Fruit fly (Drosophila melanogaster) whole organism, embryonic: ENCODE data around the gene CG17754.

ENCODE experiments used
- Blimp-1 ChIP-seq: fragments of 200-800 bp; sonication (Bioruptor generic); optimal IDR thresholded peaks from 3 replicates; lab custom pipeline; 2018; ENCODE audit warnings: missing biosample characterization, missing genetic modification characterization, mild to moderate bottlenecking, moderate library complexity, missing genetic modification reagents
- CG1603 ChIP-seq: fragments of 200-800 bp; sonication (Bioruptor generic); optimal IDR thresholded peaks from 2 replicates; lab custom pipeline; 2019; ENCODE audit warnings: missing biosample characterization, mild to moderate bottlenecking, missing genetic modification characterization, moderate library complexity
- CG16815 ChIP-seq: fragments of 200-800 bp; sonication (Bioruptor generic); optimal IDR thresholded peaks from 3 replicates; lab custom pipeline; 2017; ENCODE audit warnings: missing biosample characterization, mild to moderate bottlenecking, missing genetic modification characterization
- H2.0 ChIP-seq: fragments of 200-800 bp; sonication (Bioruptor generic); IDR thresholded peaks from 2 replicates; pipeline ENCODE4 v1.3.6; 2022; ENCODE audit warnings: missing biosample characterization, missing genetic modification characterization
- crol ChIP-seq: fragments of 200-800 bp; sonication (Bioruptor generic); IDR thresholded peaks from 2 replicates; pipeline ENCODE4 v1.3.6; 2022; ENCODE audit warnings: missing biosample characterization, missing genetic modification characterization
- dmrt11E ChIP-seq: fragments of 200-800 bp; sonication (Bioruptor generic); optimal IDR thresholded peaks from 3 replicates; lab custom pipeline; 2018; ENCODE audit warnings: missing biosample characterization, mild to moderate bottlenecking, missing genetic modification characterization, moderate library complexity
- h ChIP-seq: fragments of >200 bp; optimal IDR thresholded peaks from 2 replicates; lab custom pipeline; 2017
- luna ChIP-seq: fragments of 200-800 bp; sonication (Bioruptor generic); optimal IDR thresholded peaks from 2 replicates; lab custom pipeline; 2016; ENCODE audit warnings: missing biosample characterization, missing genetic modification characterization
- org-1 ChIP-seq: fragments of 200-800 bp; sonication (Bioruptor generic); optimal IDR thresholded peaks from 2 replicates; lab custom pipeline; 2017; ENCODE audit warnings: missing biosample characterization, missing genetic modification characterization

DNA sequence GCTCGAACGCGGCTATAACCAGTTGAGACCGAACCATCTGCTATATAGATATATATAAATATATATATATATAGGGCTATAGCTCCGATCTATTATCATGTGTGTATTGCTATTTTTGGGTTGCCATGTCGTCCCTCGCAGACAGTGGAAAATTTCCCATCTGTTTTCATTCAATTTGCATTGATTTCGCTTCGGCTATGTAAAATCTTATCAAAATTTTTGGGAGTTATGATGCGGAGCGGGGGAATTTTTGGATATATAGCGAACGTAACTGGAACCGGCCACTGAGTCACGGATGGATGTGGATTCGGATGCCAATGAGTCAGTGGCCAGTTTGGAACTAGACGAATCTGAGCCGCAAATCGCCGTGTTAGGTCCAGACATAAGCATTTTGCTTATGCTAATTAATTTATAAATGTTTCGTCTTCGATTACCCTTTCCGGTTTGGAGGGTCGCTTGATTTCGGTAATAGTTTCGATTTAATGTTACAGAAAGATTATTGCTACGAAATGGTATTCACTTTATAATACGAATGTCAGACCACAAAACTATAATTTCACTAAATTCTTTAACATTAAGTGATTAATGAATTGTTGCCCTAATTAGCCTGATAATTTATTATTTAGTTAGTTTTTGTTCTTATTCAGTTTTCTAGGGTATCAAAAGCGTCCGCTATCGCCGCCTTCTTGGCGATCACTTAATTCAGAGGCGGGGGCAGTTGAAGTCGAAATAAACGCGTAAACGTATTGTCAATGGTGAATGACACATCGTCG lies 47.6 kb downstream of the CG17754 start:
- no peak for TF ChIP-seq CG1603 (tag; lab: Kevin White, UChicago)
- TF ChIP-seq crol, result no peak
- TF ChIP-seq Blimp-1 (GFP tag; lab: Kevin White, UChicago), result no peak
- no peak for TF ChIP-seq H2.0 (GFP tag; lab: Robert Waterston, UW)
- TF ChIP-seq CG16815 (GFP tag; lab: Kevin White, UChicago), result no peak
- TF ChIP-seq dmrt11E (tag; lab: Kevin White, UChicago), result no peak
- no peak for TF ChIP-seq h (lab: Kevin White, UChicago)
- no peak for TF ChIP-seq org-1 (GFP tag; lab: Kevin White, UChicago)
- no peak for TF ChIP-seq luna
